Fruit fly (Drosophila melanogaster) Kc167 (cell line): ENCODE measurements around the gene wgn.

ENCODE experiments used
- Myc ChIP-seq: fragments of >200 bp; optimal IDR thresholded peaks from 2 replicates; lab custom pipeline; 2017; ENCODE audit warnings: missing external identifiers
- Sin3A ChIP-seq: fragments of >200 bp; optimal IDR thresholded peaks from 2 replicates; lab custom pipeline; 2018; ENCODE audit warnings: missing external identifiers
- h ChIP-seq: fragments of >200 bp; optimal IDR thresholded peaks from 3 replicates; lab custom pipeline; 2018; ENCODE audit warnings: missing external identifiers
- insv ChIP-seq: fragments of >200 bp; optimal IDR thresholded peaks from 3 replicates; lab custom pipeline; 2018; ENCODE audit warnings: missing external identifiers
- psq ChIP-seq: fragments of >200 bp; optimal IDR thresholded peaks from 2 replicates; lab custom pipeline; 2017; ENCODE audit warnings: missing external identifiers
- ttk ChIP-seq: sonication (Bioruptor generic); optimal IDR thresholded peaks from 2 replicates; lab custom pipeline; 2017; ENCODE audit warnings: missing external identifiers

DNA sequence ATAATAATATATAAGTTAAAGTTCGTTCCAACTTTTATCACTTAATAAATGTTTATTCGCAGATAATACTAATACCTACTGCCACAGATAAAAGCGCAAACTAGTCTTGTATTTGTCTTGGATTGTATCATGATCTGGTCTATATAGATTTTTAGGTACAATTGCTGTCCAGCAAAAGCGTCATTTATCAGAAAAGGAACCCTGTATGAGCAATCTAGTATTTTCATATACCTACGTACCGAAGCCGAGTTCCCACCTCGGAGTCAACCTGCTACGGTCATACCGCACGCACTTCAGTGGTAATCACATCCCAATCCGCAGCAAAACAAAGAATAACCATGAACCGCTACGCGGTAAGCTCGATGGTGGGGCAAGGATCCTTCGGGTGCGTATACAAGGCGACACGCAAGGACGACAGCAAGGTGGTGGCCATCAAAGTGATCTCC is 22.8 kb upstream of the wgn start, which contains the start of gene fu:
- no peak for TF ChIP-seq Myc (lab: Kevin White, UChicago)
- no peak for TF ChIP-seq insv
- no peak for TF ChIP-seq h
- no peak for TF ChIP-seq Sin3A (lab: Kevin White, UChicago)
- no peak for TF ChIP-seq psq (lab: Kevin White, UChicago)
- TF ChIP-seq ttk = no peak
